Worm (Caenorhabditis elegans): ENCODE measurements around the gene cox-6B.
A peak's percentile ranks its signal among the peaks of the same experiment; 100 is the strongest.

cox-6B gene

DNA sequence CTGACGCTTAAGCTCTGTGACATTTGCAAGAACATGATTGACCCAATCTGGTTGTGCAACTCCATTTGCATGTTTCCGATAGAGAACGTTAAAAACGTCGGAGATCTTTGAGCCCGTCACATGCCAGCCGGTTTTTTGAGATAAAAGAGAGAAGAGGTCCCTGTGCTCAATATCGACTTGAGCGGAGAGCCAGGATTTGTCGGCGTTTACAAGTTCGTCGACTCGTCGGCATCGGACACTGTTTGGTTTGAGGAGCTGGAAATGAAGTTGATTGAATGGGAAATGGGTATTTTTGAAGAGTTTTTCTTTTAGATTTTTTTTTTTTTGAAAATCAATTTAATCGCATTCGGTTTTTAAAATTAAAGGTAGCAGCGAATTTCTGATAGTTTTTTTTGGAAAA is 58.6 kb downstream of the cox-6B start:
- no peak for TF ChIP-seq ceh-82 (tag; optimal IDR thresholded peaks at IDR 0.05)

DNA sequence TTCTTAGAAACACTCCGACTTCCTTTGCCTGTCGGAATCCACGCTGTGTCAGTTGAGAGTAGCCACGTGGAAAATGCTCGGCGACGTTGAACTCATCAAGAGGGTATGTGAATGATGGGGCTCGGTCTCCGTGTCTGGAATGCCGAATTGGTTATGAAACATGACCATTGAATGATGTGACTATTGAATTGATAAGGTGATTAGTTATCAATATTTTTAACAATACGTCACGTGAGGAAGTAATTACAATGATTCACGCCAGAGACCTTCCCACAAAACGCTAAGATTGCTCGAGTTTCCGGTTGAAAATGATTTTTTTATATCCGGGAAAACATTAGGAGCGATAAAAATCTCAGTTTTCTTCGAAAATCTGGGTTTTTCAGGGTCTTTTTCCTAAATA is 59.8 kb downstream of the cox-6B start:
- TF ChIP-seq skn-1 (tag; optimal IDR thresholded peaks at IDR 0.05) (no peak), fos-1 (tag; optimal IDR thresholded peaks at IDR 0.05) (peak; percentile 63)

DNA sequence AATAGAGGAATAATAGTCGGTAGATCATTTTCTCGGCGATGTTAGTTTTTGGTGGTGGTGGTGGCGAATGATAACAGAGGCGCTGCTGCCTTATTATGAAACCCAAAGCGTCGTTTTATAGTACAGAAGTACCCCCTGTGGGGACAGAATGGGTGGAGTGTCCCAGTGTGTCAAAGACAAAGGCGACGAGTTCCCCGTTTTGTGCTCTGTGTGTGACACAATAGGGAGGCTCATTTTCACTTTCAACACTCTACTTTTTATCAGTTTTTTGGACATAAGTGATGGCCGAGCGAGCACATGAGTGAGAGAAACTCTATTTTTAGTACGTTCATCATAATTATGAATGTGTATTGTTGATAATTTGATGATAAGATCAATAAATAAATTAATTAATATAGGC is 61.3 kb downstream of the cox-6B start, which contains the start of gene pho-9:
TSS of gene pho-9 (minus strand) at position 91 of the 400 bp plus-strand sequence.
- TF ChIP-seq peb-1 (tag; optimal IDR thresholded peaks at IDR 0.05): no peak
- TF ChIP-seq fos-1 (tag; optimal IDR thresholded peaks at IDR 0.05): peak; percentile 88
- TF ChIP-seq sma-9 (GFP tag; optimal IDR thresholded peaks at IDR 0.05): peak; percentile 58
- TF ChIP-seq sma-9 (tag; optimal IDR thresholded peaks at IDR 0.05): no peak
- peak; percentile 50 for TF ChIP-seq crh-2 (tag; optimal IDR thresholded peaks at IDR 0.05)
- TF ChIP-seq F13H6.1 (tag; optimal IDR thresholded peaks at IDR 0.05): peak; percentile 59
- TF ChIP-seq nhr-237 (tag; optimal IDR thresholded peaks at IDR 0.05): no peak
- TF ChIP-seq blmp-1 (tag; optimal IDR thresholded peaks at IDR 0.05; ENCODE audit: insufficient read depth): peak; percentile 26

DNA sequence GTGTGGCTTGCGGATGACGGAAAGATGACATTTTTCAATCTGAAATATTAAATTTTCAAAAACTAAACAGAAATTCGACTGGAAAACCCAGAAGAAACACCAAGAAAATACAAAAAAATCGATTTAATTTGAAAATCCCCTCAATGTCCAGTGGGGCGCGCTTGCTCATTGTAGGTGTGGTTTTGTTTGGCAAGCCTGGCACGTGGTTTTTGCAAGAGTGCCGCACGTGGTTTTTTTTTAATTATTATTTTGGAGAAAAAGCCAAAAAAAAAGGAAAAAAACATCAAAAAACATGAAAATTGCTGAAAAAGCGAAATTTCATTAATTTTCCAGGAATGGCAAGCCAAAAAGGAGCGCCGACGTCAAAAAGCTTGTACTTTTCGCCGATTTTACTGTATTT is 69.2 kb downstream of the cox-6B start, which contains the start of gene swsn-3:
TSS of gene swsn-3 (minus strand) at position 45 of the 400 bp plus-strand sequence.
- peak; percentile 77 for TF ChIP-seq sem-4 (tag; optimal IDR thresholded peaks at IDR 0.05)
- TF ChIP-seq ztf-4 (tag; optimal IDR thresholded peaks at IDR 0.05): peak; percentile 14
- TF ChIP-seq C34F6.9 (tag; optimal IDR thresholded peaks at IDR 0.05): peak; percentile 91
- peak; percentile 43 for TF ChIP-seq nhr-237 (tag; optimal IDR thresholded peaks at IDR 0.05)
- no peak for TF ChIP-seq mbf-1 (tag; optimal IDR thresholded peaks at IDR 0.05)
- TF ChIP-seq unc-62 (GFP tag; optimal IDR thresholded peaks at IDR 0.05): no peak
- peak; percentile 89 for TF ChIP-seq F13H6.1 (tag; optimal IDR thresholded peaks at IDR 0.05)
- peak; percentile 85 to 94 for TF ChIP-seq lsy-2 (tag; optimal IDR thresholded peaks at IDR 0.05)
- peak; percentile 58 for TF ChIP-seq nhr-6 (tag; optimal IDR thresholded peaks at IDR 0.05)
- TF ChIP-seq unc-55 (GFP tag; optimal IDR thresholded peaks at IDR 0.05): peak; percentile 96
- TF ChIP-seq sma-9 (GFP tag; optimal IDR thresholded peaks at IDR 0.05): peak; percentile 86
- TF ChIP-seq sma-9 (tag; optimal IDR thresholded peaks at IDR 0.05): no peak
- TF ChIP-seq Y55F3AM.14 (GFP tag; optimal IDR thresholded peaks at IDR 0.05): peak; percentile 56
- no peak for TF ChIP-seq peb-1 (tag; optimal IDR thresholded peaks at IDR 0.05)
- no peak for TF ChIP-seq nhr-12 (tag; optimal IDR thresholded peaks at IDR 0.05)
- TF ChIP-seq mdl-1 (tag; optimal IDR thresholded peaks at IDR 0.05): peak; percentile 55 to 71
- TF ChIP-seq blmp-1 (tag; optimal IDR thresholded peaks at IDR 0.05; ENCODE audit: insufficient read depth): peak; percentile 39
- no peak for TF ChIP-seq unc-39 (tag; optimal IDR thresholded peaks at IDR 0.05)
- peak; percentile 52 for TF ChIP-seq ZK546.5 (tag; optimal IDR thresholded peaks at IDR 0.05)
- TF ChIP-seq nhr-23 (tag; optimal IDR thresholded peaks at IDR 0.05): no peak
- TF ChIP-seq dmd-4 (tag; optimal IDR thresholded peaks at IDR 0.05): no peak
- TF ChIP-seq snpc-4 (tag; optimal IDR thresholded peaks at IDR 0.05): peak; percentile 70
- peak; percentile 30 for TF ChIP-seq ztf-11 (tag; optimal IDR thresholded peaks at IDR 0.05)
- TF ChIP-seq ztf-1 (GFP tag; conservative IDR thresholded peaks at IDR 0.05): no peak
- TF ChIP-seq lin-13 (GFP tag; optimal IDR thresholded peaks at IDR 0.05): peak; percentile 92
- TF ChIP-seq ceh-82 (tag; optimal IDR thresholded peaks at IDR 0.05): peak; percentile 25
- TF ChIP-seq crh-2 (tag; optimal IDR thresholded peaks at IDR 0.05): peak; percentile 91
- no peak for TF ChIP-seq elt-3 (tag; optimal IDR thresholded peaks at IDR 0.05)
- peak; percentile 48 for TF ChIP-seq R02D3.7 (tag; optimal IDR thresholded peaks at IDR 0.05)
- peak; percentile 89 for TF ChIP-seq nhr-25 (tag; optimal IDR thresholded peaks at IDR 0.05)
- peak; percentile 74 for TF ChIP-seq nhr-129 (tag; optimal IDR thresholded peaks at IDR 0.05)
- TF ChIP-seq alr-1 (tag; optimal IDR thresholded peaks at IDR 0.05): no peak
- peak; percentile 56 for TF ChIP-seq nhr-21 (tag; optimal IDR thresholded peaks at IDR 0.05)
- TF ChIP-seq nhr-10 (tag; optimal IDR thresholded peaks at IDR 0.05): peak; percentile 63
- peak; percentile 91 for TF ChIP-seq mab-5 (tag; optimal IDR thresholded peaks at IDR 0.05)
- peak; percentile 27 for TF ChIP-seq ama-1 (optimal IDR thresholded peaks at IDR 0.05)
- peak; percentile 94 for TF ChIP-seq lin-11 (tag; optimal IDR thresholded peaks at IDR 0.05)
- TF ChIP-seq skn-1 (tag; optimal IDR thresholded peaks at IDR 0.05): peak; percentile 55
- TF ChIP-seq lin-39 (tag; optimal IDR thresholded peaks at IDR 0.05): no peak
- TF ChIP-seq nhr-77 (tag; optimal IDR thresholded peaks at IDR 0.05): peak; percentile 32
- peak; percentile 67 for TF ChIP-seq fos-1 (tag; optimal IDR thresholded peaks at IDR 0.05)
- TF ChIP-seq ceh-16 (tag; optimal IDR thresholded peaks at IDR 0.05): peak; percentile 53
- TF ChIP-seq zag-1 (tag; optimal IDR thresholded peaks at IDR 0.05): peak; percentile 25
- peak; percentile 89 for TF ChIP-seq gmeb-1 (tag; optimal IDR thresholded peaks at IDR 0.05)
- no peak for TF ChIP-seq nhr-11 (tag; optimal IDR thresholded peaks at IDR 0.05)
- TF ChIP-seq aly-2 (tag; optimal IDR thresholded peaks at IDR 0.05): no peak
- no peak for TF ChIP-seq elt-1 (tag; optimal IDR thresholded peaks at IDR 0.05)
- TF ChIP-seq egl-27 (tag; optimal IDR thresholded peaks at IDR 0.05): peak; percentile 60

Data from whole organism, L2 larva.